Worm (Caenorhabditis elegans) whole organism, L4 larva: ENCODE results near the gene col-17.

Experiments used
- Y5F2A.4 ChIP-seq: fragments of 200-800 bp; sonication (Bioruptor generic); optimal IDR thresholded peaks from 2 replicates; lab custom pipeline; 2018; ENCODE audit warnings: mild to moderate bottlenecking, missing genetic modification characterization, missing compliant biosample characterization
- aha-1 ChIP-seq: fragments of 150-350 bp; peaks from one replicate; lab custom pipeline; 2014; ENCODE audit warnings: missing biosample characterization, missing genetic modification characterization
- ceh-20 ChIP-seq: fragments of 200-800 bp; sonication (Bioruptor generic); IDR thresholded peaks from 2 replicates; pipeline ENCODE4 v1.3.6; 2022; ENCODE audit warnings: missing genetic modification reagents, missing genetic modification characterization, missing compliant biosample characterization
- ceh-32 ChIP-seq: sonication (generic microtip); optimal IDR thresholded peaks from 2 replicates; lab custom pipeline; 2016; ENCODE audit warnings: mild to moderate bottlenecking, missing genetic modification characterization, missing compliant biosample characterization; ENCODE audit not compliant: poor library complexity
- ceh-82 ChIP-seq: sonication (generic microtip); optimal IDR thresholded peaks from 2 replicates; lab custom pipeline; 2017; ENCODE audit warnings: missing biosample characterization, missing genetic modification characterization
- cey-2 ChIP-seq: sonication (generic microtip); optimal IDR thresholded peaks from 3 replicates; lab custom pipeline; 2017; ENCODE audit warnings: missing genetic modification characterization, mild to moderate bottlenecking, missing compliant biosample characterization, antibody characterized with exemption, borderline replicate concordance; ENCODE audit not compliant: insufficient read depth
- daf-16 ChIP-seq, 3 experiments: sonication (generic microtip); optimal IDR thresholded peaks; 2 replicates each; lab custom pipeline; 2016 to 2017; ENCODE audit warnings: missing genetic modification characterization in 3 of 3, missing genetic modification reagents in 3 of 3, mild to moderate bottlenecking in 2 of 3, missing compliant biosample characterization in 2 of 3, missing biosample characterization in 1 of 3, moderate library complexity in 1 of 3
- dmd-6 ChIP-seq: fragments of 200-800 bp; sonication (Bioruptor generic); IDR thresholded peaks from 2 replicates; pipeline ENCODE4 v1.3.6; 2022; ENCODE audit warnings: missing genetic modification reagents, missing genetic modification characterization, missing compliant biosample characterization
- dve-1 ChIP-seq: sonication (generic microtip); optimal IDR thresholded peaks from 2 replicates; lab custom pipeline; 2017; ENCODE audit warnings: antibody characterized with exemption, mild to moderate bottlenecking, missing genetic modification characterization, missing compliant biosample characterization; ENCODE audit not compliant: insufficient read depth
- egl-43 ChIP-seq: fragments of 200-800 bp; sonication (Bioruptor generic); IDR thresholded peaks from 2 replicates; pipeline ENCODE4 v1.3.6; 2022; ENCODE audit warnings: missing genetic modification reagents, missing genetic modification characterization, missing compliant biosample characterization
- hif-1 ChIP-seq, 2 experiments: sonication (generic microtip); optimal IDR thresholded peaks; 2 replicates each; lab custom pipeline; 2016 to 2017; ENCODE audit warnings: missing compliant biosample characterization in 2 of 2, missing genetic modification characterization in 2 of 2, missing genetic modification reagents in 2 of 2, missing genotype in 2 of 2, mild to moderate bottlenecking in 1 of 2
- hlh-11 ChIP-seq: fragments of 200-800 bp; sonication (Bioruptor generic); optimal IDR thresholded peaks from 2 replicates; lab custom pipeline; 2018; ENCODE audit warnings: mild to moderate bottlenecking, missing genetic modification characterization, missing compliant biosample characterization
- hlh-30 ChIP-seq: sonication (generic microtip); optimal IDR thresholded peaks from 2 replicates; lab custom pipeline; 2017; ENCODE audit warnings: antibody characterized with exemption, mild to moderate bottlenecking, missing genetic modification characterization, missing compliant biosample characterization; ENCODE audit not compliant: insufficient read depth
- hmg-1.1 ChIP-seq: fragments of 200-800 bp; sonication (Bioruptor generic); IDR thresholded peaks from 2 replicates; pipeline ENCODE4 v1.3.6; 2022; ENCODE audit warnings: missing genetic modification reagents, missing genetic modification characterization, missing compliant biosample characterization
- lim-7 ChIP-seq: fragments of 200-800 bp; sonication (Bioruptor generic); IDR thresholded peaks from 2 replicates; pipeline ENCODE4 v1.3.6; 2022; ENCODE audit warnings: missing genetic modification characterization, missing compliant biosample characterization
- lin-39 ChIP-seq: fragments of 150-350 bp; optimal IDR thresholded peaks from 2 replicates; lab custom pipeline; 2014; ENCODE audit warnings: missing biosample characterization, missing genetic modification reagents, missing genetic modification characterization
- lsy-2 ChIP-seq, 2 experiments: fragments of 150-350 bp in 1 of 2; sonication (generic microtip) in 1 of 2; optimal IDR thresholded peaks; 2 replicates each; lab custom pipeline; 2014 to 2017; ENCODE audit warnings: missing biosample characterization in 2 of 2, missing genetic modification characterization in 2 of 2
- mdl-1 ChIP-seq, 2 experiments: fragments of 150-350 bp in 1 of 2; sonication (generic microtip) in 1 of 2; optimal IDR thresholded peaks; 2 replicates each; lab custom pipeline; 2014 to 2017; ENCODE audit warnings: missing biosample characterization in 2 of 2, missing genetic modification characterization in 2 of 2
- mep-1 ChIP-seq: fragments of 150-350 bp; sonication (generic microtip); optimal IDR thresholded peaks from 3 replicates; lab custom pipeline; 2014; ENCODE audit warnings: missing biosample characterization, missing genetic modification characterization
- mes-2 ChIP-seq: sonication (generic microtip); optimal IDR thresholded peaks from 2 replicates; lab custom pipeline; 2016; ENCODE audit warnings: missing genotype, mild to moderate bottlenecking, missing genetic modification characterization, missing compliant biosample characterization; ENCODE audit not compliant: poor library complexity, severe bottlenecking
- mxl-2 ChIP-seq: fragments of 200-800 bp; sonication (Bioruptor generic); conservative IDR thresholded peaks from 2 replicates; pipeline ENCODE4 v1.3.6; 2022; ENCODE audit warnings: missing genetic modification reagents, missing genetic modification characterization, missing compliant biosample characterization
- mxl-3 ChIP-seq: fragments of 200-800 bp; sonication (Bioruptor generic); optimal IDR thresholded peaks from 2 replicates; lab custom pipeline; 2018; ENCODE audit warnings: mild to moderate bottlenecking, missing genetic modification characterization, missing compliant biosample characterization
- nhr-102 ChIP-seq: sonication (generic microtip); optimal IDR thresholded peaks from 2 replicates; lab custom pipeline; 2016; ENCODE audit warnings: mild to moderate bottlenecking, missing genetic modification characterization, moderate library complexity, missing compliant biosample characterization
- nhr-11 ChIP-seq: fragments of 150-350 bp; optimal IDR thresholded peaks from 2 replicates; lab custom pipeline; 2014; ENCODE audit warnings: missing biosample characterization, missing genetic modification characterization
- nhr-28 ChIP-seq: fragments of 150-350 bp; optimal IDR thresholded peaks from 2 replicates; lab custom pipeline; 2014; ENCODE audit warnings: missing biosample characterization, missing genetic modification characterization
- nhr-42 ChIP-seq: fragments of 200-800 bp; sonication (Bioruptor generic); IDR thresholded peaks from 2 replicates; pipeline ENCODE4 v1.3.6; 2022; ENCODE audit warnings: missing genetic modification characterization, missing compliant biosample characterization
- nhr-48 ChIP-seq: sonication (generic microtip); optimal IDR thresholded peaks from 2 replicates; lab custom pipeline; 2016; ENCODE audit warnings: mild to moderate bottlenecking, missing genetic modification characterization, missing compliant biosample characterization
- nhr-76 ChIP-seq: fragments of 150-350 bp; optimal IDR thresholded peaks from 2 replicates; lab custom pipeline; 2014; ENCODE audit warnings: missing biosample characterization, missing genetic modification characterization
- nhr-77 ChIP-seq: fragments of 150-350 bp; optimal IDR thresholded peaks from 2 replicates; lab custom pipeline; 2014; ENCODE audit warnings: missing biosample characterization, missing genetic modification characterization
- pha-4 ChIP-seq, 2 experiments: fragments of 150-350 bp in 1 of 2; fragments of 200-800 bp in 1 of 2; sonication (Bioruptor generic) in 1 of 2; IDR thresholded peaks in 1 of 2; optimal IDR thresholded peaks in 1 of 2; 2 replicates each; pipeline versions ENCODE4 v1.3.6 to Lab custom; 2014 to 2022; ENCODE audit warnings: missing genetic modification characterization in 2 of 2, missing genetic modification reagents in 2 of 2, missing biosample characterization in 1 of 2, missing compliant biosample characterization in 1 of 2
- php-3 ChIP-seq: fragments of 200-800 bp; sonication (Bioruptor generic); IDR thresholded peaks from 2 replicates; pipeline ENCODE4 v1.3.6; 2022; ENCODE audit warnings: missing genetic modification reagents, missing genetic modification characterization, missing compliant biosample characterization
- pqm-1 ChIP-seq: sonication (generic microtip); optimal IDR thresholded peaks from 2 replicates; lab custom pipeline; 2017; ENCODE audit warnings: missing biosample characterization, missing genetic modification characterization
- rbr-2 ChIP-seq: sonication (generic microtip); optimal IDR thresholded peaks from 2 replicates; lab custom pipeline; 2016; ENCODE audit warnings: missing genotype, missing genetic modification characterization, missing compliant biosample characterization
- sdz-12 ChIP-seq: fragments of 200-800 bp; sonication (Bioruptor generic); optimal IDR thresholded peaks from 2 replicates; lab custom pipeline; 2018; ENCODE audit warnings: mild to moderate bottlenecking, missing genetic modification characterization, missing compliant biosample characterization
- set-16 ChIP-seq: fragments of 200-800 bp; sonication (Bioruptor generic); IDR thresholded peaks from 2 replicates; pipeline ENCODE4 v1.3.6; 2022; ENCODE audit warnings: missing genetic modification reagents, missing genetic modification characterization, missing compliant biosample characterization
- spr-1 ChIP-seq: sonication (generic microtip); optimal IDR thresholded peaks from 2 replicates; lab custom pipeline; 2016; ENCODE audit warnings: mild to moderate bottlenecking, missing genetic modification characterization, missing compliant biosample characterization
- tag-97 ChIP-seq: fragments of 200-800 bp; sonication (Bioruptor generic); IDR thresholded peaks from 2 replicates; pipeline ENCODE4 v1.3.6; 2022; ENCODE audit warnings: missing genetic modification characterization, missing compliant biosample characterization
- tra-1 ChIP-seq: fragments of 200-800 bp; sonication (Bioruptor generic); IDR thresholded peaks from 2 replicates; pipeline ENCODE4 v1.3.6; 2022; ENCODE audit warnings: missing genetic modification reagents, missing genetic modification characterization, missing compliant biosample characterization
- zag-1 ChIP-seq: fragments of 150-350 bp; optimal IDR thresholded peaks from 2 replicates; lab custom pipeline; 2014; ENCODE audit warnings: missing biosample characterization, missing genetic modification characterization
- zfp-3 ChIP-seq: fragments of 200-800 bp; sonication (Bioruptor generic); conservative IDR thresholded peaks from 2 replicates; pipeline ENCODE4 v1.3.6; 2022; ENCODE audit warnings: missing genetic modification reagents, missing genetic modification characterization, missing compliant biosample characterization
- ztf-7 ChIP-seq: fragments of 150-350 bp; optimal IDR thresholded peaks from 2 replicates; lab custom pipeline; 2014; ENCODE audit warnings: missing biosample characterization, missing genetic modification characterization

col-17 gene

ce11 chrII:4882498-4882897, 15.1 kb upstream of the col-17 start:
- TF ChIP-seq daf-16 (GFP tag; optimal IDR thresholded peaks at IDR 0.05; lab: Kevin White, UChicago): no peak
- TF ChIP-seq daf-16 (tag; optimal IDR thresholded peaks at IDR 0.05; lab: Kevin White, UChicago): peak; percentile 75
- TF ChIP-seq lim-7 (GFP tag; lab: Robert Waterston, UW): 0 out of 2 replicates have a peak, but pooled peaks have one; percentile 7
- peak; percentile 27 for TF ChIP-seq dve-1 (tag; lab: Kevin White, UChicago)
- peak; percentile 3 for TF ChIP-seq aha-1
- TF ChIP-seq ceh-32 (tag; lab: Kevin White, UChicago): no peak
- TF ChIP-seq, all 104 proteins: peak for 4

ce11 chrII:4881727-4882126, 14.4 kb upstream of the col-17 start, which contains the start of gene gst-7:
Gene gst-7, plus strand, starts transcription at chrII:4882062.
- TF ChIP-seq nhr-11 (tag; lab: Kevin White, UChicago): peak; percentile 43
- no peak for TF ChIP-seq ceh-82 (tag; lab: Kevin White, UChicago)
- TF ChIP-seq zag-1 (tag; lab: Kevin White, UChicago): no peak
- TF ChIP-seq ceh-32 (tag; lab: Kevin White, UChicago): no peak
- TF ChIP-seq ceh-20: no peak
- TF ChIP-seq ztf-7 (tag; lab: Kevin White, UChicago): peak; percentile 5
- TF ChIP-seq nhr-77 (tag; lab: Kevin White, UChicago): peak; percentile 39
- TF ChIP-seq zfp-3: no peak
- TF ChIP-seq set-16 (GFP tag; lab: Robert Waterston, UW): no peak
- TF ChIP-seq nhr-42 (GFP tag; lab: Robert Waterston, UW): no peak
- no peak for TF ChIP-seq mxl-2 (GFP tag; lab: Robert Waterston, UW)
- TF ChIP-seq hlh-30 (tag; lab: Kevin White, UChicago): peak; percentile 66
- TF ChIP-seq spr-1 (tag; lab: Kevin White, UChicago): no peak
- no peak for TF ChIP-seq lin-39 (tag; lab: Kevin White, UChicago)
- TF ChIP-seq egl-43 (GFP tag; lab: Robert Waterston, UW): no peak
- TF ChIP-seq mdl-1 (tag; optimal IDR thresholded peaks at IDR 0.05; lab: Kevin White, UChicago): peak in 1 of 2 experiments; percentile 53
- peak; percentile 95 for TF ChIP-seq nhr-102 (tag; lab: Kevin White, UChicago)
- peak; percentile 28 for TF ChIP-seq mep-1
- TF ChIP-seq mes-2 (tag; lab: Kevin White, UChicago): peak; percentile 18
- TF ChIP-seq cey-2 (tag; lab: Kevin White, UChicago): peak; percentile 77
- peak; percentile 38 for TF ChIP-seq pqm-1
- peak; percentile 73 for TF ChIP-seq dmd-6
- peak; percentile 83 for TF ChIP-seq dve-1 (tag; lab: Kevin White, UChicago)
- peak in 1 of 2 experiments; percentile 51 for TF ChIP-seq lsy-2 (tag; optimal IDR thresholded peaks at IDR 0.05; lab: Kevin White, UChicago)
- no peak for TF ChIP-seq nhr-76
- TF ChIP-seq hif-1 (tag; optimal IDR thresholded peaks at IDR 0.05; lab: Kevin White, UChicago): peak in 1 of 2 experiments; percentile 11
- TF ChIP-seq nhr-48: peak; percentile 71
- no peak for TF ChIP-seq tag-97
- peak; percentile 68 for TF ChIP-seq php-3 (GFP tag; lab: Robert Waterston, UW)
- no peak for TF ChIP-seq sdz-12 (GFP tag; lab: Kevin White, UChicago)
- TF ChIP-seq Y5F2A.4 (GFP tag; lab: Kevin White, UChicago): no peak
- TF ChIP-seq daf-16 (GFP tag; optimal IDR thresholded peaks at IDR 0.05; lab: Kevin White, UChicago): no peak
- TF ChIP-seq daf-16 (tag; optimal IDR thresholded peaks at IDR 0.05; lab: Kevin White, UChicago): peak; percentile 89
- no peak for TF ChIP-seq rbr-2 (tag; lab: Kevin White, UChicago)
- TF ChIP-seq pha-4 (GFP tag; IDR thresholded peaks at IDR 0.05; lab: Robert Waterston, UW): no peak
- peak; percentile 37 for TF ChIP-seq pha-4 (tag; optimal IDR thresholded peaks at IDR 0.05; lab: Kevin White, UChicago)
- TF ChIP-seq hmg-1.1: peak; percentile 35; the same call in 1 of the 2 replicates
- TF ChIP-seq tra-1 (GFP tag; lab: Robert Waterston, UW): 0 out of 2 replicates have a peak, but pooled peaks have one; percentile 20
- peak; percentile 95 for TF ChIP-seq mxl-3 (GFP tag; lab: Kevin White, UChicago)
- TF ChIP-seq nhr-28: peak; percentile 97
- peak; percentile 79 for TF ChIP-seq hlh-11 (tag; lab: Kevin White, UChicago)
